Fruit fly (Drosophila melanogaster) whole organism, embryonic: ENCODE measurements around the gene Upf2.

Experiments used
- Adf1 ChIP-seq: fragments of 200-800 bp; sonication (Bioruptor generic); IDR thresholded peaks from 2 replicates; pipeline ENCODE4 v1.3.6; 2022; ENCODE audit warnings: missing biosample characterization, missing genetic modification characterization
- Atf6 ChIP-seq: fragments of 200-800 bp; sonication (Bioruptor generic); IDR thresholded peaks from 2 replicates; pipeline ENCODE4 v1.3.6; 2022; ENCODE audit warnings: missing biosample characterization, missing genetic modification characterization
- CG10543 ChIP-seq: fragments of 200-800 bp; sonication (Bioruptor generic); optimal IDR thresholded peaks from 3 replicates; lab custom pipeline; 2017; ENCODE audit warnings: missing biosample characterization, mild to moderate bottlenecking, missing genetic modification characterization, moderate library complexity
- CG11560 ChIP-seq: fragments of 200-800 bp; sonication (Bioruptor generic); IDR thresholded peaks from 3 replicates; pipeline ENCODE4 v1.3.6; 2022; ENCODE audit warnings: missing biosample characterization, missing genetic modification characterization
- CG12769 ChIP-seq: fragments of 200-800 bp; sonication (Bioruptor generic); optimal IDR thresholded peaks from 2 replicates; lab custom pipeline; 2019; ENCODE audit warnings: missing biosample characterization, mild to moderate bottlenecking, missing genetic modification characterization, moderate library complexity
- CG13624 ChIP-seq: fragments of 200-800 bp; sonication (Bioruptor generic); optimal IDR thresholded peaks from 2 replicates; lab custom pipeline; 2016; ENCODE audit warnings: missing biosample characterization, missing genetic modification characterization
- CG14710 ChIP-seq: fragments of 200-800 bp; sonication (Bioruptor generic); optimal IDR thresholded peaks from 3 replicates; lab custom pipeline; 2019; ENCODE audit warnings: missing biosample characterization, mild to moderate bottlenecking, missing genetic modification characterization, moderate library complexity
- CG15269 ChIP-seq: fragments of 200-800 bp; sonication (Bioruptor generic); optimal IDR thresholded peaks from 2 replicates; lab custom pipeline; 2018; ENCODE audit warnings: missing biosample characterization, mild to moderate bottlenecking, missing genetic modification characterization, moderate library complexity
- CG15514 ChIP-seq: fragments of 200-800 bp; sonication (Bioruptor generic); optimal IDR thresholded peaks from 3 replicates; lab custom pipeline; 2017; ENCODE audit warnings: missing biosample characterization, missing genetic modification characterization, mild to moderate bottlenecking, moderate library complexity, missing genetic modification reagents
- CG1603 ChIP-seq: fragments of 200-800 bp; sonication (Bioruptor generic); optimal IDR thresholded peaks from 2 replicates; lab custom pipeline; 2019; ENCODE audit warnings: missing biosample characterization, mild to moderate bottlenecking, missing genetic modification characterization, moderate library complexity
- CG1647 ChIP-seq: fragments of 200-800 bp; sonication (Bioruptor generic); optimal IDR thresholded peaks from 3 replicates; lab custom pipeline; 2016; ENCODE audit warnings: missing biosample characterization, missing genetic modification characterization
- CG1792 ChIP-seq: fragments of 200-800 bp; sonication (Bioruptor generic); optimal IDR thresholded peaks from 2 replicates; lab custom pipeline; 2016; ENCODE audit warnings: missing biosample characterization, missing genetic modification characterization
- CG18764 ChIP-seq: fragments of 200-800 bp; sonication (Bioruptor generic); optimal IDR thresholded peaks from 3 replicates; lab custom pipeline; 2016; ENCODE audit warnings: missing biosample characterization, missing genetic modification characterization
- CG3065 ChIP-seq: fragments of 200-800 bp; sonication (Bioruptor generic); optimal IDR thresholded peaks from 2 replicates; lab custom pipeline; 2016; ENCODE audit warnings: missing biosample characterization, missing genetic modification characterization
- CG4328 ChIP-seq: fragments of 200-800 bp; sonication (Bioruptor generic); optimal IDR thresholded peaks from 3 replicates; lab custom pipeline; 2017; ENCODE audit warnings: missing biosample characterization, missing genetic modification reagents, missing genetic modification characterization
- CG4360 ChIP-seq: fragments of 200-800 bp; sonication (Bioruptor generic); IDR thresholded peaks from 2 replicates; pipeline ENCODE4 v1.3.6; 2022; ENCODE audit warnings: missing biosample characterization, missing genetic modification characterization
- CG4707 ChIP-seq: fragments of 200-800 bp; sonication (Bioruptor generic); optimal IDR thresholded peaks from 2 replicates; lab custom pipeline; 2018; ENCODE audit warnings: missing biosample characterization, mild to moderate bottlenecking, missing genetic modification characterization, moderate library complexity
- CG7839 ChIP-seq: fragments of 200-800 bp; sonication (Bioruptor generic); optimal IDR thresholded peaks from 3 replicates; lab custom pipeline; 2018; ENCODE audit warnings: missing biosample characterization, mild to moderate bottlenecking, missing genetic modification characterization, moderate library complexity
- CG7928 ChIP-seq: fragments of 200-800 bp; sonication (Bioruptor generic); optimal IDR thresholded peaks from 2 replicates; lab custom pipeline; 2017; ENCODE audit warnings: missing biosample characterization, mild to moderate bottlenecking, missing genetic modification characterization
- CG7963 ChIP-seq: fragments of 200-800 bp; sonication (Bioruptor generic); IDR thresholded peaks from 3 replicates; pipeline ENCODE4 v1.3.6; 2022; ENCODE audit warnings: missing biosample characterization, missing genetic modification characterization; ENCODE audit not compliant: partially characterized antibody
- CG8281 ChIP-seq: fragments of 200-800 bp; sonication (Bioruptor generic); optimal IDR thresholded peaks from 2 replicates; lab custom pipeline; 2018; ENCODE audit warnings: missing biosample characterization, mild to moderate bottlenecking, missing genetic modification characterization, moderate library complexity
- CG9876 ChIP-seq: fragments of 200-800 bp; sonication (Bioruptor generic); optimal IDR thresholded peaks from 2 replicates; lab custom pipeline; 2016; ENCODE audit warnings: missing biosample characterization, missing genetic modification characterization
- CoRest ChIP-seq: fragments of 200-800 bp; sonication (Bioruptor generic); optimal IDR thresholded peaks from 3 replicates; lab custom pipeline; 2018; ENCODE audit warnings: missing biosample characterization, mild to moderate bottlenecking, missing genetic modification characterization, moderate library complexity
- Fer2 ChIP-seq: fragments of 200-800 bp; sonication (Bioruptor generic); optimal IDR thresholded peaks from 2 replicates; lab custom pipeline; 2018; ENCODE audit warnings: missing biosample characterization, mild to moderate bottlenecking, missing genetic modification characterization, moderate library complexity
- Lim3 ChIP-seq: fragments of 200-800 bp; sonication (Bioruptor generic); IDR thresholded peaks from 2 replicates; pipeline ENCODE4 v1.3.6; 2022; ENCODE audit warnings: missing biosample characterization, missing genetic modification characterization
- MTF-1 ChIP-seq: fragments of 200-800 bp; sonication (Bioruptor generic); optimal IDR thresholded peaks from 2 replicates; lab custom pipeline; 2018; ENCODE audit warnings: missing biosample characterization, mild to moderate bottlenecking, missing genetic modification characterization, borderline replicate concordance
- Meics ChIP-seq: fragments of 200-800 bp; sonication (Bioruptor generic); optimal IDR thresholded peaks from 2 replicates; lab custom pipeline; 2017; ENCODE audit warnings: missing biosample characterization, mild to moderate bottlenecking, missing genetic modification characterization
- Nf-YC ChIP-seq: fragments of 200-800 bp; optimal IDR thresholded peaks from 3 replicates; lab custom pipeline; 2019; ENCODE audit warnings: missing biosample characterization, mild to moderate bottlenecking, missing genetic modification characterization, moderate library complexity
- YL-1 ChIP-seq: fragments of 200-800 bp; sonication (Bioruptor generic); optimal IDR thresholded peaks from 3 replicates; lab custom pipeline; 2017; ENCODE audit warnings: missing biosample characterization, mild to moderate bottlenecking, missing genetic modification characterization
- abd-A ChIP-seq: fragments of 200-800 bp; sonication (Bioruptor generic); optimal IDR thresholded peaks from 3 replicates; lab custom pipeline; 2019; ENCODE audit warnings: missing biosample characterization, mild to moderate bottlenecking, missing genetic modification characterization, moderate library complexity
- ase ChIP-seq: fragments of 200-800 bp; sonication (Bioruptor generic); IDR thresholded peaks from 3 replicates; pipeline ENCODE4 v1.3.6; 2022; ENCODE audit warnings: missing biosample characterization, missing genetic modification characterization
- bowl ChIP-seq: fragments of 200-800 bp; sonication (Bioruptor generic); IDR thresholded peaks from 2 replicates; pipeline ENCODE4 v1.3.6; 2022; ENCODE audit warnings: missing biosample characterization, missing genetic modification characterization
- cad ChIP-seq: fragments of >200 bp; optimal IDR thresholded peaks from 2 replicates; lab custom pipeline; 2017; ENCODE audit warnings: missing biosample characterization, missing genetic modification characterization
- crc ChIP-seq: fragments of 200-800 bp; sonication (Bioruptor generic); optimal IDR thresholded peaks from 2 replicates; lab custom pipeline; 2016; ENCODE audit warnings: missing biosample characterization, missing genetic modification characterization
- croc ChIP-seq: fragments of 200-800 bp; sonication (Bioruptor generic); conservative IDR thresholded peaks from 3 replicates; pipeline ENCODE4 v1.3.6; 2022; ENCODE audit warnings: missing biosample characterization, missing genetic modification characterization
- dm ChIP-seq: fragments of 200-800 bp; sonication (Bioruptor generic); optimal IDR thresholded peaks from 3 replicates; lab custom pipeline; 2016; ENCODE audit warnings: missing biosample characterization, missing genetic modification characterization
- dmrt99B ChIP-seq: fragments of 200-800 bp; sonication (Bioruptor generic); optimal IDR thresholded peaks from 2 replicates; lab custom pipeline; 2018; ENCODE audit warnings: missing biosample characterization, mild to moderate bottlenecking, missing genetic modification characterization, moderate library complexity
- gsb ChIP-seq: fragments of 200-800 bp; sonication (Bioruptor generic); IDR thresholded peaks from 2 replicates; pipeline ENCODE4 v1.3.6; 2022; ENCODE audit warnings: missing biosample characterization, missing genetic modification characterization
- her ChIP-seq: fragments of 200-800 bp; sonication (Bioruptor generic); optimal IDR thresholded peaks from 2 replicates; lab custom pipeline; 2016; ENCODE audit warnings: missing biosample characterization, missing genetic modification characterization
- nmo ChIP-seq: fragments of 200-800 bp; sonication (Bioruptor generic); optimal IDR thresholded peaks from 2 replicates; lab custom pipeline; 2018; ENCODE audit warnings: missing biosample characterization, mild to moderate bottlenecking, missing genetic modification characterization, moderate library complexity
- otp ChIP-seq: fragments of 200-800 bp; sonication (Bioruptor generic); IDR thresholded peaks from 3 replicates; pipeline ENCODE4, ENCODE4 v1.3.6; 2022; ENCODE audit warnings: missing biosample characterization, missing genetic modification characterization
- pfk ChIP-seq: fragments of 200-800 bp; sonication (Bioruptor generic); optimal IDR thresholded peaks from 2 replicates; lab custom pipeline; 2018; ENCODE audit warnings: missing biosample characterization, mild to moderate bottlenecking, missing genetic modification characterization, moderate library complexity
- pho ChIP-seq: fragments of 200-800 bp; sonication (Bioruptor generic); optimal IDR thresholded peaks from 2 replicates; lab custom pipeline; 2016; ENCODE audit warnings: missing biosample characterization, missing genetic modification characterization
- rib ChIP-seq: fragments of 200-800 bp; sonication (Bioruptor generic); IDR thresholded peaks from 2 replicates; pipeline ENCODE4 v1.3.6; 2022; ENCODE audit warnings: missing biosample characterization, missing genetic modification characterization
- seq ChIP-seq: fragments of 200-800 bp; sonication (Bioruptor generic); IDR thresholded peaks from 2 replicates; pipeline ENCODE4 v1.3.6; 2022; ENCODE audit warnings: missing biosample characterization, missing genetic modification characterization
- slbo ChIP-seq: fragments of 200-800 bp; sonication (Bioruptor generic); IDR thresholded peaks from 2 replicates; pipeline ENCODE4 v1.3.6; 2022; ENCODE audit warnings: missing biosample characterization, missing genetic modification characterization
- slou ChIP-seq: fragments of 200-800 bp; sonication (Bioruptor generic); optimal IDR thresholded peaks from 3 replicates; lab custom pipeline; 2016; ENCODE audit warnings: missing biosample characterization, missing genetic modification characterization
- sna ChIP-seq: fragments of 200-800 bp; sonication (Bioruptor generic); IDR thresholded peaks from 2 replicates; pipeline ENCODE4 v1.3.6; 2022; ENCODE audit warnings: missing biosample characterization, missing genetic modification characterization; ENCODE audit not compliant: partially characterized antibody
- vnd ChIP-seq: fragments of 200-800 bp; sonication (Bioruptor generic); IDR thresholded peaks from 3 replicates; pipeline ENCODE4 v1.3.6; 2022; ENCODE audit warnings: missing biosample characterization, missing genetic modification characterization; ENCODE audit not compliant: partially characterized antibody

Gene Upf2

dm6 chrX:8100026-8100825 is 25.0 kb upstream of the Upf2 start (continued):
- TF ChIP-seq Atf6 (GFP tag; lab: Robert Waterston, UW): peak; percentile 93
- peak; percentile 67 for TF ChIP-seq CG12769 (tag; lab: Kevin White, UChicago)
- TF ChIP-seq slou (GFP tag; lab: Kevin White, UChicago): peak; percentile 33
- peak; percentile 83 for TF ChIP-seq nmo (GFP tag; lab: Kevin White, UChicago)
- peak; percentile 86 for TF ChIP-seq seq (GFP tag; lab: Robert Waterston, UW)
- no peak for TF ChIP-seq CG9876 (GFP tag; lab: Kevin White, UChicago)
- peak; percentile 21 for TF ChIP-seq CG8281 (tag; lab: Kevin White, UChicago)
- peak; percentile 78 for TF ChIP-seq rib (GFP tag; lab: Robert Waterston, UW)
- peak; percentile 27 for TF ChIP-seq dm (GFP tag; lab: Kevin White, UChicago)
- peak; percentile 49 for TF ChIP-seq MTF-1
- peak; percentile 68 for TF ChIP-seq CG14710 (tag; lab: Kevin White, UChicago)
- no peak for TF ChIP-seq Fer2 (tag; lab: Kevin White, UChicago)
- peak; percentile 66; the same call in 2 of the 3 replicates for TF ChIP-seq croc (GFP tag; lab: Robert Waterston, UW)
- TF ChIP-seq CG4360 (GFP tag; lab: Robert Waterston, UW): no peak
- TF ChIP-seq CG1647: peak; percentile 57
- TF ChIP-seq CG4707: no peak
- peak; percentile 71 for TF ChIP-seq CG11560
- TF ChIP-seq CG18764 (GFP tag; lab: Kevin White, UChicago): peak; percentile 34
- no peak for TF ChIP-seq pfk (GFP tag; lab: Kevin White, UChicago)
- peak; percentile 62 for TF ChIP-seq Nf-YC (tag; lab: Kevin White, UChicago)
- TF ChIP-seq dmrt99B: peak; percentile 90
- TF ChIP-seq CG7839 (tag; lab: Kevin White, UChicago): peak; percentile 90
- peak; percentile 52 for TF ChIP-seq CG10543 (GFP tag; lab: Kevin White, UChicago)
- peak; percentile 59 for TF ChIP-seq CG3065
- peak; percentile 63 for TF ChIP-seq Adf1
- peak; percentile 79; the same call in 1 of the 2 replicates for TF ChIP-seq bowl (GFP tag; lab: Robert Waterston, UW)
- TF ChIP-seq CG4328 (GFP tag; lab: Kevin White, UChicago): peak; percentile 40
- no peak for TF ChIP-seq cad (GFP tag; lab: Kevin White, UChicago)
- peak; percentile 48 for TF ChIP-seq CG1792 (GFP tag; lab: Kevin White, UChicago)
- peak; percentile 88 for TF ChIP-seq Meics (GFP tag; lab: Kevin White, UChicago)
- TF ChIP-seq slbo (GFP tag; lab: Robert Waterston, UW): peak; percentile 88
- TF ChIP-seq CG1603 (tag; lab: Kevin White, UChicago): peak; percentile 51
- TF ChIP-seq vnd (GFP tag; lab: Robert Waterston, UW): no peak
- TF ChIP-seq sna: no peak
- TF ChIP-seq CG7963 (GFP tag; lab: Robert Waterston, UW): no peak
- no peak for TF ChIP-seq Lim3 (GFP tag; lab: Robert Waterston, UW)
- TF ChIP-seq ase (GFP tag; lab: Robert Waterston, UW): peak; percentile 75
- TF ChIP-seq abd-A (tag; lab: Kevin White, UChicago): peak; percentile 61
- TF ChIP-seq CG15514 (GFP tag; lab: Kevin White, UChicago): peak; percentile 97
- peak; percentile 87 for TF ChIP-seq CG15269 (tag; lab: Kevin White, UChicago)
- TF ChIP-seq otp (GFP tag; lab: Robert Waterston, UW): peak; percentile 82
- peak; percentile 26 for TF ChIP-seq her
- TF ChIP-seq crc (GFP tag; lab: Kevin White, UChicago): peak; percentile 33
- no peak for TF ChIP-seq CG7928 (GFP tag; lab: Kevin White, UChicago)
- peak; percentile 28 for TF ChIP-seq pho
- peak; percentile 77 for TF ChIP-seq CoRest (tag; lab: Kevin White, UChicago)
- TF ChIP-seq YL-1: peak; percentile 36
- peak; percentile 78 for TF ChIP-seq gsb (GFP tag; lab: Robert Waterston, UW)
- TF ChIP-seq CG13624 (GFP tag; lab: Kevin White, UChicago): peak; percentile 60
